Fruit fly (Drosophila melanogaster) whole organism, embryonic: ENCODE data around the gene yin.
A peak's percentile ranks its signal among the peaks of the same experiment; 100 is the strongest.

ENCODE experiments used
- B-H2 ChIP-seq: fragments of 200-800 bp; sonication (Bioruptor generic); optimal IDR thresholded peaks from 2 replicates; lab custom pipeline; 2018; ENCODE audit warnings: missing biosample characterization, mild to moderate bottlenecking, missing genetic modification characterization
- CG10274 ChIP-seq: fragments of 200-800 bp; sonication (Bioruptor generic); optimal IDR thresholded peaks from 3 replicates; lab custom pipeline; 2017; ENCODE audit warnings: missing biosample characterization, mild to moderate bottlenecking, missing genetic modification characterization
- CG11696 ChIP-seq: fragments of 200-800 bp; sonication (Bioruptor generic); IDR thresholded peaks from 2 replicates; pipeline ENCODE4 v1.3.6; 2022; ENCODE audit warnings: missing biosample characterization, missing genetic modification characterization
- CG12769 ChIP-seq: fragments of 200-800 bp; sonication (Bioruptor generic); optimal IDR thresholded peaks from 2 replicates; lab custom pipeline; 2019; ENCODE audit warnings: missing biosample characterization, mild to moderate bottlenecking, missing genetic modification characterization, moderate library complexity
- CG13424 ChIP-seq: fragments of 200-800 bp; sonication (Bioruptor generic); optimal IDR thresholded peaks from 2 replicates; lab custom pipeline; 2019; ENCODE audit warnings: missing biosample characterization, mild to moderate bottlenecking, missing genetic modification characterization, moderate library complexity
- CG1647 ChIP-seq: fragments of 200-800 bp; sonication (Bioruptor generic); optimal IDR thresholded peaks from 3 replicates; lab custom pipeline; 2016; ENCODE audit warnings: missing biosample characterization, missing genetic modification characterization
- CG17612 ChIP-seq: fragments of 200-800 bp; sonication (Bioruptor generic); IDR thresholded peaks from 2 replicates; pipeline ENCODE4 v1.3.6; 2022; ENCODE audit warnings: missing biosample characterization, missing genetic modification characterization
- CG2120 ChIP-seq: fragments of 200-800 bp; sonication (Bioruptor generic); optimal IDR thresholded peaks from 3 replicates; lab custom pipeline; 2016; ENCODE audit warnings: missing biosample characterization, missing genetic modification characterization
- CG2678 ChIP-seq: fragments of 200-800 bp; sonication (Bioruptor generic); optimal IDR thresholded peaks from 3 replicates; lab custom pipeline; 2019; ENCODE audit warnings: missing biosample characterization, mild to moderate bottlenecking, missing genetic modification characterization, moderate library complexity
- CG30020 ChIP-seq: fragments of 200-800 bp; optimal IDR thresholded peaks from 2 replicates; lab custom pipeline; 2019; ENCODE audit warnings: missing biosample characterization, mild to moderate bottlenecking, missing genetic modification characterization, moderate library complexity
- CG32772 ChIP-seq: fragments of 200-800 bp; sonication (Bioruptor generic); IDR thresholded peaks from 2 replicates; pipeline ENCODE4 v1.3.6; 2022; ENCODE audit warnings: missing biosample characterization, missing genetic modification characterization
- CG6654 ChIP-seq: fragments of 200-800 bp; sonication (Bioruptor generic); optimal IDR thresholded peaks from 2 replicates; lab custom pipeline; 2017; ENCODE audit warnings: missing biosample characterization, mild to moderate bottlenecking, missing genetic modification characterization
- CG6765 ChIP-seq: fragments of 200-800 bp; sonication (Bioruptor generic); optimal IDR thresholded peaks from 3 replicates; lab custom pipeline; 2017; ENCODE audit warnings: missing biosample characterization, mild to moderate bottlenecking, missing genetic modification characterization
- CG7987 ChIP-seq: fragments of 200-800 bp; sonication (Bioruptor generic); optimal IDR thresholded peaks from 2 replicates; lab custom pipeline; 2018; ENCODE audit warnings: missing biosample characterization, mild to moderate bottlenecking, missing genetic modification characterization, moderate library complexity
- CG8281 ChIP-seq: fragments of 200-800 bp; sonication (Bioruptor generic); optimal IDR thresholded peaks from 2 replicates; lab custom pipeline; 2018; ENCODE audit warnings: missing biosample characterization, mild to moderate bottlenecking, missing genetic modification characterization, moderate library complexity
- CG8478 ChIP-seq: fragments of >200 bp; optimal IDR thresholded peaks from 2 replicates; lab custom pipeline; 2018
- CG9932 ChIP-seq: fragments of 200-800 bp; sonication (Bioruptor generic); IDR thresholded peaks from 2 replicates; pipeline ENCODE4 v1.3.6; 2022; ENCODE audit warnings: missing biosample characterization, missing genetic modification characterization
- Doc2 ChIP-seq: fragments of 200-800 bp; sonication (Bioruptor generic); IDR thresholded peaks from 2 replicates; pipeline ENCODE4 v1.3.6; 2022; ENCODE audit warnings: missing biosample characterization, missing genetic modification characterization
- Dp ChIP-seq: fragments of 200-800 bp; sonication (Bioruptor generic); optimal IDR thresholded peaks from 2 replicates; lab custom pipeline; 2018; ENCODE audit warnings: missing biosample characterization, mild to moderate bottlenecking, missing genetic modification characterization, moderate library complexity
- Fer1 ChIP-seq: fragments of 200-800 bp; sonication (Bioruptor generic); optimal IDR thresholded peaks from 2 replicates; lab custom pipeline; 2017; ENCODE audit warnings: missing biosample characterization, mild to moderate bottlenecking, missing genetic modification characterization
- HLH54F ChIP-seq: fragments of 200-800 bp; sonication (Bioruptor generic); optimal IDR thresholded peaks from 3 replicates; lab custom pipeline; 2016; ENCODE audit warnings: missing biosample characterization, missing genetic modification characterization
- HmgD ChIP-seq: fragments of 200-800 bp; sonication (Bioruptor generic); optimal IDR thresholded peaks from 3 replicates; lab custom pipeline; 2016; ENCODE audit warnings: missing biosample characterization, missing genetic modification characterization
- Lim3 ChIP-seq: fragments of 200-800 bp; sonication (Bioruptor generic); IDR thresholded peaks from 2 replicates; pipeline ENCODE4 v1.3.6; 2022; ENCODE audit warnings: missing biosample characterization, missing genetic modification characterization
- Oaz ChIP-seq: fragments of 200-800 bp; sonication (Bioruptor generic); IDR thresholded peaks from 2 replicates; pipeline ENCODE4 v1.3.6; 2022; ENCODE audit warnings: missing biosample characterization, missing genetic modification characterization
- Opbp ChIP-seq: fragments of 200-800 bp; sonication (Bioruptor generic); IDR thresholded peaks from 3 replicates; pipeline ENCODE4 v1.3.6; 2022; ENCODE audit warnings: missing biosample characterization, missing genetic modification characterization; ENCODE audit not compliant: partially characterized antibody
- Sox100B ChIP-seq: fragments of 200-800 bp; sonication (Bioruptor generic); optimal IDR thresholded peaks from 3 replicates; lab custom pipeline; 2018; ENCODE audit warnings: missing biosample characterization, mild to moderate bottlenecking, missing genetic modification characterization
- Trl ChIP-seq, 3 experiments: fragments of >200 bp in 2 of 3; fragments of 200-800 bp in 1 of 3; sonication (Bioruptor generic) in 1 of 3; optimal IDR thresholded peaks; 2 replicates in 1 of 3; 3 replicates in 2 of 3; lab custom pipeline; 2016 to 2017; ENCODE audit warnings: missing biosample characterization in 1 of 3, missing genetic modification characterization in 1 of 3
- Xrp1 ChIP-seq: fragments of 200-800 bp; sonication (Bioruptor generic); IDR thresholded peaks from 2 replicates; pipeline ENCODE4 v1.3.6; 2022; ENCODE audit warnings: missing biosample characterization, missing genetic modification characterization
- ac ChIP-seq: fragments of 200-800 bp; sonication (Bioruptor generic); optimal IDR thresholded peaks from 3 replicates; lab custom pipeline; 2017; ENCODE audit warnings: missing biosample characterization, mild to moderate bottlenecking, missing genetic modification characterization
- br ChIP-seq: fragments of >200 bp; optimal IDR thresholded peaks from 2 replicates; lab custom pipeline; 2017
- crol ChIP-seq: fragments of 200-800 bp; sonication (Bioruptor generic); IDR thresholded peaks from 2 replicates; pipeline ENCODE4 v1.3.6; 2022; ENCODE audit warnings: missing biosample characterization, missing genetic modification characterization
- dysf ChIP-seq: fragments of 200-800 bp; sonication (Bioruptor generic); IDR thresholded peaks from 3 replicates; pipeline ENCODE4 v1.3.6; 2022; ENCODE audit warnings: missing biosample characterization, missing genetic modification characterization
- grau ChIP-seq: fragments of 200-800 bp; optimal IDR thresholded peaks from 3 replicates; lab custom pipeline; 2019; ENCODE audit warnings: missing biosample characterization, mild to moderate bottlenecking, missing genetic modification characterization, moderate library complexity
- jigr1 ChIP-seq: fragments of 200-800 bp; sonication (Bioruptor generic); IDR thresholded peaks from 3 replicates; pipeline ENCODE4 v1.3.6; 2022; ENCODE audit warnings: missing biosample characterization, missing genetic modification characterization
- knrl ChIP-seq: fragments of 200-800 bp; sonication (Bioruptor generic); IDR thresholded peaks from 3 replicates; pipeline ENCODE4 v1.3.6; 2022; ENCODE audit warnings: missing biosample characterization, missing genetic modification characterization; ENCODE audit not compliant: partially characterized antibody
- lmd ChIP-seq: fragments of 200-800 bp; sonication (Bioruptor generic); IDR thresholded peaks from 2 replicates; pipeline ENCODE4 v1.3.6; 2022; ENCODE audit warnings: missing biosample characterization, missing genetic modification characterization
- lov ChIP-seq, 2 experiments: fragments of 200-800 bp in 1 of 2; fragments of >200 bp in 1 of 2; sonication (Bioruptor generic) in 1 of 2; IDR thresholded peaks in 1 of 2; optimal IDR thresholded peaks in 1 of 2; 2 replicates in 1 of 2; 3 replicates in 1 of 2; pipeline versions ENCODE4 v1.3.6 to Lab custom; 2017 to 2022; ENCODE audit warnings: missing biosample characterization in 1 of 2, missing genetic modification characterization in 1 of 2
- oc ChIP-seq: fragments of 200-800 bp; sonication (Bioruptor generic); optimal IDR thresholded peaks from 2 replicates; lab custom pipeline; 2018; ENCODE audit warnings: missing biosample characterization, mild to moderate bottlenecking, missing genetic modification characterization, moderate library complexity
- org-1 ChIP-seq: fragments of 200-800 bp; sonication (Bioruptor generic); optimal IDR thresholded peaks from 2 replicates; lab custom pipeline; 2017; ENCODE audit warnings: missing biosample characterization, missing genetic modification characterization
- pho ChIP-seq: fragments of 200-800 bp; sonication (Bioruptor generic); optimal IDR thresholded peaks from 2 replicates; lab custom pipeline; 2016; ENCODE audit warnings: missing biosample characterization, missing genetic modification characterization
- phol ChIP-seq: fragments of 200-800 bp; sonication (Bioruptor generic); optimal IDR thresholded peaks from 3 replicates; lab custom pipeline; 2018; ENCODE audit warnings: missing biosample characterization, mild to moderate bottlenecking, missing genetic modification characterization, moderate library complexity
- pzg ChIP-seq: fragments of 200-800 bp; sonication (Bioruptor generic); optimal IDR thresholded peaks from 3 replicates; lab custom pipeline; 2018; ENCODE audit warnings: missing biosample characterization, mild to moderate bottlenecking, missing genetic modification characterization, moderate library complexity
- ranshi ChIP-seq: fragments of 200-800 bp; sonication (Bioruptor generic); IDR thresholded peaks from 2 replicates; pipeline ENCODE4 v1.3.6; 2022; ENCODE audit warnings: missing biosample characterization, missing genetic modification characterization
- run ChIP-seq: fragments of 200-800 bp; sonication (Bioruptor generic); optimal IDR thresholded peaks from 3 replicates; lab custom pipeline; 2018; ENCODE audit warnings: missing biosample characterization, mild to moderate bottlenecking, missing genetic modification characterization
- salm ChIP-seq: fragments of 200-800 bp; sonication (Bioruptor generic); optimal IDR thresholded peaks from 2 replicates; lab custom pipeline; 2018; ENCODE audit warnings: missing biosample characterization, mild to moderate bottlenecking, missing genetic modification characterization
- sisA ChIP-seq: fragments of 200-800 bp; sonication (Bioruptor generic); IDR thresholded peaks from 2 replicates; pipeline ENCODE4 v1.3.6; 2022; ENCODE audit warnings: missing biosample characterization, missing genetic modification characterization
- vfl ChIP-seq: fragments of 200-800 bp; sonication (Bioruptor generic); optimal IDR thresholded peaks from 2 replicates; lab custom pipeline; 2016; ENCODE audit warnings: missing biosample characterization, missing genetic modification characterization
- vnd ChIP-seq: fragments of 200-800 bp; sonication (Bioruptor generic); IDR thresholded peaks from 3 replicates; pipeline ENCODE4 v1.3.6; 2022; ENCODE audit warnings: missing biosample characterization, missing genetic modification characterization; ENCODE audit not compliant: partially characterized antibody

Gene yin

DNA sequence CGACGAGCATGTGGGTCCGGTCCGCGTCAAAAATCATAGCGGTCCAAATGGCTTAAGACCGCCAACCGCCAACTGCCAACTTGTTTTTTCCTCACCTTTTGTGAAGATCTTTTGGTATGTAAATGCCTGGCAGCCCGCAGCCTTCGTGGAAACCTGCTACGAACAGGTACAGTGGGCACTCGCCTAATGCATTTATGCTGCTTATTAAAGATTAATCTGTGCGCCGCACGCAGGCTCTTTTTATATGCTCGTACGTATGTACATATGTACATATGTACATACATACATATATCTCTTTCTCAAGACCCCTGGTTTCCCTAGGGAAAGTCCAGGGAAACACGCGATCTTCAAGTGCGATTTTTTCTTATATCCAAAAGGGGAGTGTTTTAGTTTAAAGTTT, 25.3 kb downstream of the yin start (continued):
- no peak for TF ChIP-seq jigr1 (GFP tag; lab: Robert Waterston, UW)
- peak; percentile 77 for TF ChIP-seq grau (tag; lab: Kevin White, UChicago)

DNA sequence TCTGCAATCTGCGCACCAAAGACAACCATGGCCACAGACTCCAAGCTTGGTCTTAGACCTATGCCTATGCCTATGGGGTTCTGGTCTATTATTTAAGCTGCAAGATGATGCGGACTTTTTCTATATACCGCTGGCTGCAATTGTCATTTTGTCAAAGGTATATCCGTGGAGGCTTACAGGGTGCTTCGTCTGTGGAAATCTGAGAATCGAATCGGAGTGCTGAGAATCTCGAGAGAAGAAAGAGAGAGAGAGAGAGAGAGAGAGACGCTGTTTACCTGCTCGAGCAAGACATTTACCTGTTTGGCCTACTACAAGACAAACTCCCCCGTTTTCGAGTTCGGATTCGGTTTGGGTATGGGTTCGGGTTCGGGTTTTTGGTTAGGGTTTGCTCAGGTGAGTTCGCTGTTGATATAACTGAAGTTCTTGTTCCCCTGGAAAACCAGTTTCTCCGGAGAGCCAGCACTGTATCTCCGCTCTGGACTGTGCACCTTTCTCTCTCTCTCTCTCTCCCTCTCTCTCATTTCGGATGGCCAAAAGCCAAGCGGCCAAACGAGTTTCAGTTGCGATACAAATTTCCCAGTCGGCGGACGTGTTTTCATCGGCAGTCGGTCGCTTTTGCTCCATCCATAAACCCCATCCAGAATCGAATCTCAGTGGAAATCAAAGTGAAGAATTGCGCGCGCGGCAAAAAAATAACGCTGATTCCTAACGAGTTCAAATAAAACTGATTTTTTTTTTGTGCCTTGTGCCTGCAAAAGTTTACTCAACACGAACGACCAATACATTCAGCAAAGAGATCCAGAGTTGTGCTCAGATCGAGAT, 26.2 kb downstream of the yin start:
- TF ChIP-seq CG32772 (GFP tag; lab: Robert Waterston, UW) (no peak), HLH54F (no peak), CG6765 (GFP tag; lab: Kevin White, UChicago) (peak; percentile 33), oc (no peak), CG2678 (tag; lab: Kevin White, UChicago) (no peak), org-1 (no peak), CG30020 (tag; lab: Kevin White, UChicago) (no peak), CG6654 (GFP tag; lab: Kevin White, UChicago) (no peak), CG10274 (no peak), CG2120 (GFP tag; lab: Kevin White, UChicago) (no peak), knrl (no peak), Lim3 (GFP tag; lab: Robert Waterston, UW) (no peak), CG11696 (GFP tag; lab: Robert Waterston, UW) (no peak), Fer1 (GFP tag; lab: Kevin White, UChicago) (peak; percentile 16), Xrp1 (GFP tag; lab: Robert Waterston, UW) (0 out of 2 replicates have a peak, but pooled peaks have one; percentile 19), salm (tag; lab: Kevin White, UChicago) (no peak), CG13424 (no peak), CG9932 (GFP tag; lab: Robert Waterston, UW) (no peak), lmd (GFP tag; lab: Robert Waterston, UW) (no peak), CG1647 (GFP tag; lab: Kevin White, UChicago) (no peak), ranshi (GFP tag; lab: Robert Waterston, UW) (no peak), B-H2 (GFP tag; lab: Kevin White, UChicago) (no peak), Doc2 (GFP tag; lab: Robert Waterston, UW) (no peak), run (tag; lab: Kevin White, UChicago) (no peak), ac (GFP tag; lab: Kevin White, UChicago) (peak; percentile 23), Trl (optimal IDR thresholded peaks at IDR 0.05; lab: Kevin White, UChicago) (peak; percentile 89 to 92), Trl (GFP tag; optimal IDR thresholded peaks at IDR 0.05; lab: Kevin White, UChicago) (no peak), br (lab: Kevin White, UChicago) (no peak), Oaz (GFP tag; lab: Robert Waterston, UW) (no peak), dysf (GFP tag; lab: Robert Waterston, UW) (no peak), pzg (GFP tag; lab: Kevin White, UChicago) (no peak), sisA (GFP tag; lab: Robert Waterston, UW) (no peak), Opbp (no peak), CG7987 (GFP tag; lab: Kevin White, UChicago) (no peak), Dp (GFP tag; lab: Kevin White, UChicago) (no peak), HmgD (GFP tag; lab: Kevin White, UChicago) (no peak), vnd (GFP tag; lab: Robert Waterston, UW) (no peak), crol (GFP tag; lab: Robert Waterston, UW) (no peak), Sox100B (GFP tag; lab: Kevin White, UChicago) (no peak), CG12769 (tag; lab: Kevin White, UChicago) (peak; percentile 96), CG17612 (GFP tag; lab: Robert Waterston, UW) (no peak), lov (optimal IDR thresholded peaks at IDR 0.05; lab: Kevin White, UChicago) (no peak), lov (GFP tag; IDR thresholded peaks at IDR 0.05; lab: Robert Waterston, UW) (no peak), pho (GFP tag; lab: Kevin White, UChicago) (no peak), CG8281 (tag; lab: Kevin White, UChicago) (no peak), phol (tag; lab: Kevin White, UChicago) (no peak), vfl (GFP tag; lab: Kevin White, UChicago) (no peak), CG8478 (no peak)
